Worm (Caenorhabditis elegans): Measurements from ENCODE around the gene srxa-13.

The srxa-13 gene

ce11 chrV:13899213-13899612 is 30.4 kb upstream of the srxa-13 start, which contains the start of gene oac-3:
oac-3 (plus strand) TSS chrV:13899513.
- TF ChIP-seq mes-2 (tag; optimal IDR thresholded peaks at IDR 0.05; ENCODE audit: poor library complexity, severe bottlenecking) (no peak), lin-38 (GFP tag; IDR thresholded peaks at IDR 0.05) (no peak), madf-9 (GFP tag; conservative IDR thresholded peaks at IDR 0.05) (no peak), mdt-29 (GFP tag; IDR thresholded peaks at IDR 0.05) (no peak), R02D3.7 (tag; optimal IDR thresholded peaks at IDR 0.05) (no peak), lin-15B (tag; optimal IDR thresholded peaks at IDR 0.05) (no peak), snpc-4 (tag; optimal IDR thresholded peaks at IDR 0.05) (no peak), daf-12 (tag; optimal IDR thresholded peaks at IDR 0.05) (no peak), nhr-76 (tag; optimal IDR thresholded peaks at IDR 0.05) (no peak), zag-1 (tag; optimal IDR thresholded peaks at IDR 0.05) (no peak), ctbp-1 (GFP tag; IDR thresholded peaks at IDR 0.05) (no peak), Y48G9A.11 (GFP tag; IDR thresholded peaks at IDR 0.05) (no peak), T20F7.1 (GFP tag; optimal IDR thresholded peaks at IDR 0.05) (no peak)

- no peak for TF ChIP-seq Y105C5A.15 (GFP tag; IDR thresholded peaks at IDR 0.05)
- TF ChIP-seq nhr-111 (GFP tag; optimal IDR thresholded peaks at IDR 0.05) = no peak
- TF ChIP-seq ztf-7 (tag; optimal IDR thresholded peaks at IDR 0.05) = no peak
- no peak for TF ChIP-seq nhr-11 (tag; optimal IDR thresholded peaks at IDR 0.05)
- TF ChIP-seq zip-2 (tag; optimal IDR thresholded peaks at IDR 0.05) = no peak
- no peak for TF ChIP-seq T20F7.1 (GFP tag; optimal IDR thresholded peaks at IDR 0.05)
- TF ChIP-seq mxl-2 (GFP tag; conservative IDR thresholded peaks at IDR 0.05) = no peak
- no peak for TF ChIP-seq unc-39 (tag; optimal IDR thresholded peaks at IDR 0.05)
- no peak for TF ChIP-seq nhr-25 (tag; optimal IDR thresholded peaks at IDR 0.05; ENCODE audit: borderline replicate concordance, insufficient read depth)
- TF ChIP-seq snpc-4 (tag; optimal IDR thresholded peaks at IDR 0.05) = no peak
- TF ChIP-seq jun-1 (tag; optimal IDR thresholded peaks at IDR 0.05) = no peak
- TF ChIP-seq tag-97 (GFP tag; IDR thresholded peaks at IDR 0.05) = no peak
Measured at ce11 chrV:13902495-13902894, 27.1 kb upstream of the srxa-13 start, which contains the start of gene C06B3.1. C06B3.1 (plus strand) TSS chrV:13902795.

ce11 chrV:13904446-13904845 is 25.2 kb upstream of the srxa-13 start, which contains the start of gene stdh-3:
stdh-3 (plus strand) TSS chrV:13904611.
- TF ChIP-seq unc-62 (GFP tag; optimal IDR thresholded peaks at IDR 0.05 in 1 of 2) (peak in 1 of 2 experiments; percentile 93), unc-62 (tag; optimal IDR thresholded peaks at IDR 0.05) (no peak), lin-15B (tag; optimal IDR thresholded peaks at IDR 0.05) (no peak)

ce11 chrV:13906166-13906565 is 23.4 kb upstream of the srxa-13 start, which contains the start of gene stdh-1:
stdh-1 (plus strand) TSS chrV:13906492.
- TF ChIP-seq mes-2 (tag; optimal IDR thresholded peaks at IDR 0.05; ENCODE audit: poor library complexity, severe bottlenecking) (no peak), hlh-30 (tag; optimal IDR thresholded peaks at IDR 0.05; ENCODE audit: insufficient read depth) (no peak), zfp-3 (GFP tag; conservative IDR thresholded peaks at IDR 0.05) (no peak), D1046.2 (GFP tag; IDR thresholded peaks at IDR 0.05) (no peak), hif-1 (tag; optimal IDR thresholded peaks at IDR 0.05) (peak in 1 of 2 experiments; percentile 30), nhr-6 (tag; optimal IDR thresholded peaks at IDR 0.05) (peak; percentile 9), attf-4 (tag; optimal IDR thresholded peaks at IDR 0.05) (no peak), lin-13 (GFP tag; optimal IDR thresholded peaks at IDR 0.05) (no peak), pha-4 (GFP tag; IDR thresholded peaks at IDR 0.05) (no peak), pha-4 (tag; optimal IDR thresholded peaks at IDR 0.05) (no peak), rbr-2 (tag; optimal IDR thresholded peaks at IDR 0.05) (no peak), zfp-2 (tag; optimal IDR thresholded peaks at IDR 0.05) (no peak), unc-39 (tag; optimal IDR thresholded peaks at IDR 0.05) (no peak), jun-1 (tag; optimal IDR thresholded peaks at IDR 0.05) (no peak), php-3 (GFP tag; IDR thresholded peaks at IDR 0.05) (peak; percentile 47; the same call in 1 of the 2 replicates), dve-1 (tag; optimal IDR thresholded peaks at IDR 0.05; ENCODE audit: insufficient read depth) (peak; percentile 8), nhr-28 (tag; optimal IDR thresholded peaks at IDR 0.05) (peak; percentile 24), ZK546.5 (tag; optimal IDR thresholded peaks at IDR 0.05) (no peak), set-16 (GFP tag; IDR thresholded peaks at IDR 0.05) (no peak), nhr-237 (tag; optimal IDR thresholded peaks at IDR 0.05) (no peak), unc-62 (GFP tag; optimal IDR thresholded peaks at IDR 0.05 in 1 of 2) (no peak), unc-62 (tag; optimal IDR thresholded peaks at IDR 0.05) (no peak), hlh-11 (tag; optimal IDR thresholded peaks at IDR 0.05) (peak; percentile 22), F10B5.3 (tag; optimal IDR thresholded peaks at IDR 0.05) (no peak), saeg-2 (GFP tag; IDR thresholded peaks at IDR 0.05) (no peak), daf-16 (GFP tag; optimal IDR thresholded peaks at IDR 0.05) (no peak), daf-16 (tag; optimal IDR thresholded peaks at IDR 0.05) (peak; percentile 76)
